Worm (Caenorhabditis elegans) whole organism, mixed stage, embryonic: Measurements from ENCODE around the gene mrps-11.

ENCODE experiments used
- ces-1 ChIP-seq: fragments of 150-350 bp; optimal IDR thresholded peaks from 2 replicates; lab custom pipeline; 2014; ENCODE audit warnings: missing biosample characterization, missing genetic modification reagents, missing genetic modification characterization
- elt-1 ChIP-seq: sonication (generic microtip); optimal IDR thresholded peaks from 2 replicates; lab custom pipeline; 2017; ENCODE audit warnings: missing genetic modification characterization, mild to moderate bottlenecking, missing compliant biosample characterization, antibody characterized with exemption, moderate library complexity, borderline replicate concordance; ENCODE audit not compliant: insufficient read depth
- nhr-28 ChIP-seq: fragments of 150-350 bp; optimal IDR thresholded peaks from 2 replicates; lab custom pipeline; 2014; ENCODE audit warnings: missing biosample characterization, missing genetic modification characterization
- tbx-8 ChIP-seq: fragments of 200-800 bp; sonication (Bioruptor generic); optimal IDR thresholded peaks from 2 replicates; lab custom pipeline; 2018; ENCODE audit warnings: mild to moderate bottlenecking, missing genetic modification characterization, moderate library complexity, missing compliant biosample characterization
- unc-39 ChIP-seq: fragments of 150-350 bp; optimal IDR thresholded peaks from 2 replicates; lab custom pipeline; 2014; ENCODE audit warnings: missing biosample characterization, missing genetic modification characterization
- ztf-11 ChIP-seq: fragments of 150-350 bp; optimal IDR thresholded peaks from 2 replicates; lab custom pipeline; 2014; ENCODE audit warnings: missing biosample characterization, missing genetic modification characterization

DNA sequence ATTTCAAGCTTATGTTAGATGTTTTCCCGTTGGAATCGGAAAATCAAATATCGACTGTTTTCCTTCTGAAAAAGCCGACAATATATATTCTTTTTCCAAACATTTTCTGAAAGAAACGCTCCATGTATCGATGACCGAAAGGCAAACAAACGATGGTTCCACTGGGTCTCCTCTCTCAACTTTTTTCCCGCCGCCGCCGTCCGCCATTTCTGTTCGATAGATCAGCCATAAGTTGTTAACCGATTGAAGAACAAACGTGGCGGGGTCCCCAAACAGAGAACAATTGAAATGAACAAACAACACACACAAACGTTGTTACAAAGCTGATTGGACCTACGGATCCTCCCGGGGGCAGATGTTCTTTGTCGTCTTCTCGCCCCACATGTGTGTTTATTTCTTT is 27.8 kb downstream of the mrps-11 start:
- no peak for TF ChIP-seq tbx-8 (GFP tag; lab: Kevin White, UChicago)
- no peak for TF ChIP-seq ztf-11 (tag; lab: Kevin White, UChicago)
- TF ChIP-seq ces-1 (GFP tag; lab: Kevin White, UChicago) = no peak
- TF ChIP-seq unc-39 (tag; lab: Kevin White, UChicago) = no peak
- TF ChIP-seq elt-1 (tag; lab: Kevin White, UChicago) = no peak
- no peak for TF ChIP-seq nhr-28
